Worm (Caenorhabditis elegans): Measurements from ENCODE around the gene srh-269.

The srh-269 gene

DNA sequence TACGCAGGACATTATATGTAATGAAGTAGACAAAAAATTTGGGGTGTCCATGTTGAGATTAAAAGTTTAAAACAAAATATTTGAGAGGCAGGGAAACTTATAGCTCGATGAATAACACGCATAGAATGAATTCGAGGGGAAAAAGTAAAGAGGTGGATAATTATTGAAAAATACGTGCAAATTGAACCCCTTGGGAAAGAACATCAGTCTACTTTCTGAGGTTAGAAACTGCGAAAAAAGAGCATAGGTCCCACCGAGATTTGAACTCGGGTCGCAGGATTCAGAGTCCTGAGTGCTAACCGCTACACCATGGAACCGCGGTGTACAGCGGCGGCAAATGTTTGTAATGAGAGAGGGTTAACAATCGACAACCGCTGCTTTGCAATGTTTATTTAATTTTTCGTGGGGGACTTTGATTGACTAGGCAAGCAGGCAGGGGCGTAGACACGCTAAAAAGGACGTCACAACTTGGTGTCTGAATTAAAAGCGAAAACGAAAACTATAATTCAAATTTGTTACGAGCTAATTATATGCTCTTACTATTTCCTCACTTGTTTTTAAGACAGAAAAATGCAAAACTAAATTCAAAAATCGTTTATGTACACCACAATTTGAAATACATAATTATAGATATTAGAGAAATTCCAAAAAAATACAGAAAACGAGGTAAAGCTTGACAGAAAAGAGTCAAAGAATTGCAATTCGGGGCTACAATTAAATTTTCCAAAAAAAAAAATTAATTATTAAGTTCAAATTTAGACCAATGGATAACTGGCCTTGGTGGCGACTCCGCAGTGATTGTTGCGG lies at the start of gene srh-269 (continued):
- no peak for TF ChIP-seq efl-1 (GFP tag; optimal IDR thresholded peaks at IDR 0.05)
- TF ChIP-seq rec-8 (tag; optimal IDR thresholded peaks at IDR 0.05): peak in 1 of 2 experiments; percentile 39
- no peak for TF ChIP-seq bed-2 (GFP tag; IDR thresholded peaks at IDR 0.05)
- peak; percentile 77 for TF ChIP-seq C06A6.2 (GFP tag; conservative IDR thresholded peaks at IDR 0.05)
- TF ChIP-seq tlf-1 (GFP tag; optimal IDR thresholded peaks at IDR 0.05): peak; percentile 70
- 0 out of 2 replicates have a peak, but pooled peaks have one; percentile 22 for TF ChIP-seq F37B4.10 (GFP tag; IDR thresholded peaks at IDR 0.05)
- TF ChIP-seq fkh-3 (tag; optimal IDR thresholded peaks at IDR 0.05): peak; percentile 95
- TF ChIP-seq K11D2.4 (GFP tag; IDR thresholded peaks at IDR 0.05): peak; percentile 88
- TF ChIP-seq aptf-3 (GFP tag; IDR thresholded peaks at IDR 0.05): 0 out of 2 replicates have a peak, but pooled peaks have one; percentile 74
- no peak for TF ChIP-seq sptf-2 (GFP tag; optimal IDR thresholded peaks at IDR 0.05)
- TF ChIP-seq cebp-2 (GFP tag; IDR thresholded peaks at IDR 0.05): peak; percentile 87; the same call in 1 of the 2 replicates
- peak; percentile 56 for TF ChIP-seq ceh-27 (GFP tag; optimal IDR thresholded peaks at IDR 0.05)
- TF ChIP-seq Y53G8AR.9 (GFP tag; conservative IDR thresholded peaks at IDR 0.05): peak; percentile 96
- TF ChIP-seq nhr-80 (tag; optimal IDR thresholded peaks at IDR 0.05): peak; percentile 88
- peak; percentile 90 for TF ChIP-seq ztf-25 (GFP tag; IDR thresholded peaks at IDR 0.05)
- TF ChIP-seq madf-6 (GFP tag; IDR thresholded peaks at IDR 0.05): peak; percentile 58
- peak; percentile 32 for TF ChIP-seq dpl-1 (GFP tag; optimal IDR thresholded peaks at IDR 0.05)
- TF ChIP-seq F52B5.7 (tag; optimal IDR thresholded peaks at IDR 0.05): peak; percentile 96
- peak; percentile 10 for TF ChIP-seq mes-4 (tag; optimal IDR thresholded peaks at IDR 0.05)
- TF ChIP-seq let-607 (tag; optimal IDR thresholded peaks at IDR 0.05): peak; percentile 57 to 68
- TF ChIP-seq nhr-179 (tag; optimal IDR thresholded peaks at IDR 0.05): no peak
- TF ChIP-seq ccch-3 (GFP tag; optimal IDR thresholded peaks at IDR 0.05): no peak
- peak; percentile 53 for TF ChIP-seq attf-5 (GFP tag; optimal IDR thresholded peaks at IDR 0.05)
- peak; percentile 87 for TF ChIP-seq let-526 (GFP tag; IDR thresholded peaks at IDR 0.05)
- TF ChIP-seq lin-54 (GFP tag; optimal IDR thresholded peaks at IDR 0.05): peak; percentile 77
- peak; percentile 72 for TF ChIP-seq snpc-3.4 (tag; optimal IDR thresholded peaks at IDR 0.05)
- TF ChIP-seq Y79H2A.3 (GFP tag; conservative IDR thresholded peaks at IDR 0.05): no peak
- peak; percentile 98 for TF ChIP-seq Y56A3A.18 (GFP tag; IDR thresholded peaks at IDR 0.05)
- TF ChIP-seq lag-1 (GFP tag; IDR thresholded peaks at IDR 0.05): no peak
- TF ChIP-seq unc-130 (GFP tag; optimal IDR thresholded peaks at IDR 0.05): peak; percentile 68
- peak; percentile 81 for TF ChIP-seq ztf-26 (tag; optimal IDR thresholded peaks at IDR 0.05)
- TF ChIP-seq snpc-1.1 (tag; optimal IDR thresholded peaks at IDR 0.05; ENCODE audit: insufficient read depth): peak; percentile 67
- TF ChIP-seq dpff-1 (tag; optimal IDR thresholded peaks at IDR 0.05): peak; percentile 6
- TF ChIP-seq nhr-90 (tag; optimal IDR thresholded peaks at IDR 0.05): peak; percentile 64
- peak; percentile 86 for TF ChIP-seq zim-3 (tag; optimal IDR thresholded peaks at IDR 0.05)
- peak; percentile 85 for TF ChIP-seq madf-3 (GFP tag; IDR thresholded peaks at IDR 0.05)
- no peak for TF ChIP-seq unc-62 (GFP tag; optimal IDR thresholded peaks at IDR 0.05)
- peak; percentile 75 for TF ChIP-seq ceh-100 (GFP tag; IDR thresholded peaks at IDR 0.05)
- TF ChIP-seq ekl-4 (GFP tag; IDR thresholded peaks at IDR 0.05): peak; percentile 87
- TF ChIP-seq repo-1 (tag; optimal IDR thresholded peaks at IDR 0.05): peak; percentile 94
- TF ChIP-seq pbrm-1 (GFP tag; IDR thresholded peaks at IDR 0.05): peak; percentile 86
- TF ChIP-seq egl-44 (GFP tag; IDR thresholded peaks at IDR 0.05): peak; percentile 92
- TF ChIP-seq madf-8 (GFP tag; conservative IDR thresholded peaks at IDR 0.05): 0 out of 2 replicates have a peak, but pooled peaks have one; percentile 17
- TF ChIP-seq snpc-1.3 (tag; optimal IDR thresholded peaks at IDR 0.05; ENCODE audit: insufficient read depth): peak; percentile 72
- no peak for TF ChIP-seq B0019.2 (GFP tag; conservative IDR thresholded peaks at IDR 0.05)
- TF ChIP-seq lir-1 (GFP tag; conservative IDR thresholded peaks at IDR 0.05): peak; percentile 63

All from whole organism, young adult.